Fruit fly (Drosophila melanogaster): ENCODE measurements around the gene CG10650.

DNA sequence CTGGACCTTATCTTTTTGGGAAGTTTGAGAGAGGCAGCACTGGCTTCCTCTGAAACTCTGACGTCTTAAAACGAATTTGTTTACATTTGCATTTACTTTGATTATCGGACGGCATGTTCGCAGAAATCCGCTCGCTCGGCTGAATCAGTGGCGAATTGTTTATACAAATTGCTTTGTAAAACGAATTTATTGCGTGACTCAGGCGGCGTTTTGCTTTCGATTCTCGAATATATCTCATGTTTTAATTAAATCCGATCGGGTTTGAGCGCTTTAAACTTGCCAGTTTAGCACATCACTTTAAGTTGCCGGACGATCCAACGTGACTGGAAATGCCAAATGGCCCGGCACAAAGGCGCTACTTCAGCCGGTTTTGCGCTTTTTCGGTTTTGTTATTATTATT is 11.6 kb downstream of the CG10650 start:
- TF ChIP-seq pad (GFP tag; optimal IDR thresholded peaks at IDR 0.05) (no peak), cic (GFP tag; optimal IDR thresholded peaks at IDR 0.05) (peak; percentile 15), kay (GFP tag; ENCODE audit: borderline replicate concordance) (no peak), CG7101 (tag; optimal IDR thresholded peaks at IDR 0.05) (no peak), Crg-1 (GFP tag; optimal IDR thresholded peaks at IDR 0.05) (no peak), bab1 (GFP tag; optimal IDR thresholded peaks at IDR 0.05) (no peak), tj (GFP tag; optimal IDR thresholded peaks at IDR 0.05) (peak; percentile 51)
